Worm (Caenorhabditis elegans) whole organism, early embryonic: ENCODE data around the gene cfap-20.

Source experiments
- ama-1 ChIP-seq: fragments of 150-350 bp; optimal IDR thresholded peaks from 2 replicates; lab custom pipeline; 2014
- ceh-36 ChIP-seq: sonication (generic microtip); optimal IDR thresholded peaks from 2 replicates; lab custom pipeline; 2016; ENCODE audit warnings: missing genetic modification characterization, inconsistent platforms, missing compliant biosample characterization

- no peak for TF ChIP-seq ceh-36 (tag; lab: Kevin White, UChicago)
- TF ChIP-seq ama-1 = no peak
Measured at ce11 chrIII:3562276-3562675, 25.0 kb upstream of the cfap-20 start.
